Fruit fly (Drosophila melanogaster) whole organism, adult: ENCODE data around the gene Oat.

Experiments used
- CG11617 ChIP-seq: fragments of 200-800 bp; sonication (Bioruptor generic); optimal IDR thresholded peaks from 2 replicates; lab custom pipeline; 2017; ENCODE audit warnings: mild to moderate bottlenecking, missing biosample characterization, missing genetic modification reagents, missing genetic modification characterization
- CG12768 ChIP-seq: fragments of 200-800 bp; sonication (Bioruptor generic); optimal IDR thresholded peaks from 2 replicates; lab custom pipeline; 2017; ENCODE audit warnings: missing biosample characterization, missing genetic modification characterization, mild to moderate bottlenecking, moderate library complexity, missing genetic modification reagents
- CG14711 ChIP-seq: fragments of 200-800 bp; sonication (Bioruptor generic); optimal IDR thresholded peaks from 2 replicates; lab custom pipeline; 2018; ENCODE audit warnings: missing biosample characterization, mild to moderate bottlenecking, missing genetic modification characterization, moderate library complexity
- CG1620 ChIP-seq: fragments of 200-800 bp; sonication (Bioruptor generic); optimal IDR thresholded peaks from 2 replicates; lab custom pipeline; 2016; ENCODE audit warnings: missing biosample characterization, missing genetic modification characterization
- CG33017 ChIP-seq: fragments of 200-800 bp; sonication (Bioruptor generic); optimal IDR thresholded peaks from 2 replicates; lab custom pipeline; 2018; ENCODE audit warnings: missing biosample characterization, mild to moderate bottlenecking, missing genetic modification characterization, moderate library complexity
- CG5204 ChIP-seq: fragments of 200-800 bp; sonication (Bioruptor generic); optimal IDR thresholded peaks from 2 replicates; lab custom pipeline; 2016; ENCODE audit warnings: missing biosample characterization, missing genetic modification characterization
- CG7045 ChIP-seq: fragments of 200-800 bp; sonication (Bioruptor generic); optimal IDR thresholded peaks from 2 replicates; lab custom pipeline; 2017; ENCODE audit warnings: missing biosample characterization, mild to moderate bottlenecking, missing genetic modification characterization
- CG7101 ChIP-seq: fragments of 200-800 bp; sonication (Bioruptor generic); optimal IDR thresholded peaks from 2 replicates; lab custom pipeline; 2018; ENCODE audit warnings: missing biosample characterization, mild to moderate bottlenecking, missing genetic modification characterization, moderate library complexity
- Clk ChIP-seq: fragments of 200-800 bp; sonication (Bioruptor generic); optimal IDR thresholded peaks from 2 replicates; lab custom pipeline; 2017; ENCODE audit warnings: missing biosample characterization, missing genetic modification characterization
- Crg-1 ChIP-seq: fragments of 200-800 bp; sonication (Bioruptor generic); optimal IDR thresholded peaks from 2 replicates; lab custom pipeline; 2016; ENCODE audit warnings: missing biosample characterization, missing genetic modification characterization
- Hr96 ChIP-seq: fragments of 200-800 bp; sonication (Bioruptor generic); optimal IDR thresholded peaks from 2 replicates; lab custom pipeline; 2016; ENCODE audit warnings: missing biosample characterization, missing genetic modification characterization
- Mnt ChIP-seq: fragments of 200-800 bp; sonication (Bioruptor generic); optimal IDR thresholded peaks from 2 replicates; lab custom pipeline; 2016; ENCODE audit warnings: missing biosample characterization, mild to moderate bottlenecking, missing genetic modification characterization
- bab1 ChIP-seq: fragments of 200-800 bp; sonication (Bioruptor generic); optimal IDR thresholded peaks from 3 replicates; lab custom pipeline; 2019; ENCODE audit warnings: missing biosample characterization, mild to moderate bottlenecking, missing genetic modification characterization, moderate library complexity
- cic ChIP-seq: fragments of 200-800 bp; sonication (Bioruptor generic); optimal IDR thresholded peaks from 2 replicates; lab custom pipeline; 2017; ENCODE audit warnings: missing biosample characterization, mild to moderate bottlenecking, missing genetic modification characterization, moderate library complexity
- cnc ChIP-seq, 2 experiments: fragments of >200 bp; optimal IDR thresholded peaks; 2 replicates each; lab custom pipeline; 2017
- kay ChIP-seq: fragments of 200-800 bp; sonication (Bioruptor generic); peaks from one replicate; lab custom pipeline; 2016; ENCODE audit warnings: missing biosample characterization, missing genetic modification characterization, borderline replicate concordance
- ovo ChIP-seq: fragments of 200-800 bp; sonication (Bioruptor generic); optimal IDR thresholded peaks from 2 replicates; lab custom pipeline; 2016; ENCODE audit warnings: missing biosample characterization, missing genetic modification characterization
- pad ChIP-seq: fragments of 200-800 bp; sonication (Bioruptor generic); optimal IDR thresholded peaks from 3 replicates; lab custom pipeline; 2017; ENCODE audit warnings: missing biosample characterization, missing genetic modification characterization, mild to moderate bottlenecking, moderate library complexity, missing genetic modification reagents
- tj ChIP-seq: fragments of 200-800 bp; sonication (Bioruptor generic); optimal IDR thresholded peaks from 3 replicates; lab custom pipeline; 2017; ENCODE audit warnings: missing biosample characterization, mild to moderate bottlenecking, missing genetic modification characterization, moderate library complexity
- toe ChIP-seq: fragments of 200-800 bp; sonication (Bioruptor generic); optimal IDR thresholded peaks from 2 replicates; lab custom pipeline; 2016; ENCODE audit warnings: missing biosample characterization, missing genetic modification characterization

Gene Oat

DNA sequence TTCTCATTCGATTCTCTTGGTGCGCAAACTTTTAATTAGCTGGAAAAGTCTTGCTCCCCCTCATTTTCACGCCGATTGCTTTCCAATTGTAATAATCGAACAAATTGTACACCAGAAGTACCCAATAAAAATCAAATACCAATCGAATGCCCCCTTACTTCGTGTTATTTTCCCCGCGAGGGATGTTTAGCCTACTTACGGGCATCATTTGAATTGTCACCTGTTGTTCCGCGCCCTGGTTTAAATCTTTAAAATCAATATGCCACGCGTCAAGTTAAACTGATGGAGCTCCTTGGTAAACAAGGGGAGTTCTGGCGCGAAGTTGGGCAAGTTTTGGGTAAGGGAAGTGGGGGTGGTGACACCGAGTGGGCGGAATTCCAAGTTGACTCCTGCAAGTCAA is 3.4 kb downstream of the Oat start:
- TF ChIP-seq tj (GFP tag; lab: Kevin White, UChicago) (no peak), CG11617 (GFP tag; lab: Kevin White, UChicago) (no peak), Crg-1 (no peak), CG14711 (no peak), ovo (GFP tag; lab: Kevin White, UChicago) (no peak), Hr96 (no peak), CG1620 (GFP tag; lab: Kevin White, UChicago) (no peak), CG5204 (no peak), bab1 (no peak), cnc (optimal IDR thresholded peaks at IDR 0.05; lab: Kevin White, UChicago) (no peak), pad (GFP tag; lab: Kevin White, UChicago) (no peak), toe (GFP tag; lab: Kevin White, UChicago) (no peak), CG33017 (tag; lab: Kevin White, UChicago) (no peak), CG7101 (tag; lab: Kevin White, UChicago) (no peak), kay (GFP tag; lab: Kevin White, UChicago) (no peak), CG7045 (GFP tag; lab: Kevin White, UChicago) (no peak)

DNA sequence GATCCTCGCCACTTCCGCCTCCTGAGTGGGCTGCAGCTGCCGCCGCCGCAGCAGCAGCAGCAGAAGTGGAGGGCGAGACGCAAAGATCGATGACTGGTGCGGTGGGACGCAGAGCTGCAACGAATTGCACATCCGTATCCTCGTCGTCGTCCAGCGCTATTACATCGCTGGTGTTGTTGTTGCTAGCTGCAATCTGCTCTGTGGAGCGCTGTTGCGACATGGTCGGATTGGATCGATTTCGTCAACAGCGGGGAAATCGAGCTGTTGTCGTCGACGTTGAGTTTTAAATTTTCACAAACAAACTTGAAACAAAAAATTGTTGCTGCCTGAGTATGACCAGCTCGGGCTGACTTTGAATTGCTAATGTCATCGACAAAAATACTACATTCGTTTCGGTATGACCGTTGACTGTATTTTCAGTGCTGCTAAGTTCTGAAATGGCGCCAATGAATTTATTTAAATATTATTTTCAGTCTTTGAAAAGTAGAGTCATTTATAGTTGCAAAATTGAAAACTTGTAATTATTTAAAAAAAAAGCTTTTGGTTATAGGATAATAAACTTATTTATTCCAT is 7.1 kb downstream of the Oat start, which contains the start of gene Rnf146:
Gene Rnf146 (minus strand): TSS at position 369 of the 573 bp plus-strand sequence.
- TF ChIP-seq kay (GFP tag; lab: Kevin White, UChicago), result no peak
- TF ChIP-seq Mnt (GFP tag; lab: Kevin White, UChicago), result no peak
- TF ChIP-seq bab1, result peak; percentile 63
- TF ChIP-seq cic, result no peak
- peak; percentile 34 for TF ChIP-seq CG7101 (tag; lab: Kevin White, UChicago)
- no peak for TF ChIP-seq CG14711
- peak; percentile 14 for TF ChIP-seq CG33017 (tag; lab: Kevin White, UChicago)
- TF ChIP-seq pad (GFP tag; lab: Kevin White, UChicago), result peak; percentile 25
- TF ChIP-seq tj (GFP tag; lab: Kevin White, UChicago), result no peak
- no peak for TF ChIP-seq CG7045 (GFP tag; lab: Kevin White, UChicago)
- TF ChIP-seq cnc (optimal IDR thresholded peaks at IDR 0.05; lab: Kevin White, UChicago), result no peak
- no peak for TF ChIP-seq ovo (GFP tag; lab: Kevin White, UChicago)
- no peak for TF ChIP-seq Clk (GFP tag; lab: Kevin White, UChicago)

- TF ChIP-seq Mnt (GFP tag; lab: Kevin White, UChicago), result no peak
Observed at dm6 chr3L:19636821-19637460, 12.7 kb downstream of the Oat start.

- TF ChIP-seq toe (GFP tag; lab: Kevin White, UChicago) (no peak), tj (GFP tag; lab: Kevin White, UChicago) (peak; percentile 49), Crg-1 (no peak)
Observed at dm6 chr3L:19635478-19635996, 14.1 kb downstream of the Oat start, which contains the start of gene wnd. wnd (minus strand) TSS chr3L:19635783.

DNA sequence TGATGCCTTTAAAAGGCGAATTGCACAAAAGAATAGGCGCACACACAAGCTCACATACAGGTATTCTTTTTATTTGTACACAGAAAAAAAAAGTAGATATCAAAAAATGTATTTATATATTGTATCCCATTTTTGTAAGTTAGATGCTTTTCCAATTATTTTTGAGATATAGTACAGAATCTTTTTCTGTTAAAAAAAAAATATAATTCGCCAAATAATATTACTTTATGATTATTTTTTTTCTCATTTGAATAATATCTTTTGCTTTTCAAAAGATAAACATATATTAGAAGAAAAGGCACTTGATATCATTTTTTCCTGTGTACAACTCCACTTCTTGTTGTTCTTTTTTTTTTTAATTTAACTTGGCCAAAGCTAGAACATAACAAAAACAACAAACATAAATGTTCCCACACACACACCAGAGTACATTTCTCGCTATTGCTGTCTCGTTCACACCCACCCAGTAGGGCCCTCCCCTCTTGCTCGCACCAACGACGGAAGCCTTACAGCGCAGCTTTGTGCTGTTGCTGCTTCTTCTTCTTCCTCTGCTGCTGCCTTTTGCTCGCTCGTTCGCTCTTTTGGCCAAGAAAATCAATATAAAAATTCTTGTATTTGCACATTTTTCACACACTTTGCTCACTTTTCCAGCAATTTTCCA is 14.7 kb downstream of the Oat start:
- peak; percentile 29 for TF ChIP-seq pad (GFP tag; lab: Kevin White, UChicago)
- TF ChIP-seq CG14711, result peak; percentile 90
- TF ChIP-seq Clk (GFP tag; lab: Kevin White, UChicago), result no peak
- peak; percentile 84 for TF ChIP-seq CG7101 (tag; lab: Kevin White, UChicago)
- TF ChIP-seq CG7045 (GFP tag; lab: Kevin White, UChicago), result peak; percentile 75
- TF ChIP-seq bab1, result peak; percentile 87
- peak; percentile 71 for TF ChIP-seq CG33017 (tag; lab: Kevin White, UChicago)
- TF ChIP-seq cnc (optimal IDR thresholded peaks at IDR 0.05; lab: Kevin White, UChicago), result no peak
- no peak for TF ChIP-seq Mnt (GFP tag; lab: Kevin White, UChicago)
- peak; percentile 36 for TF ChIP-seq Hr96
- no peak for TF ChIP-seq ovo (GFP tag; lab: Kevin White, UChicago)
- TF ChIP-seq CG11617 (GFP tag; lab: Kevin White, UChicago), result peak; percentile 41
- TF ChIP-seq kay (GFP tag; lab: Kevin White, UChicago), result peak; percentile 69
- peak; percentile 28 for TF ChIP-seq CG12768 (GFP tag; lab: Kevin White, UChicago)
- TF ChIP-seq CG1620 (GFP tag; lab: Kevin White, UChicago), result no peak
- peak; percentile 65 for TF ChIP-seq tj (GFP tag; lab: Kevin White, UChicago)
- no peak for TF ChIP-seq toe (GFP tag; lab: Kevin White, UChicago)
- TF ChIP-seq CG5204, result peak; percentile 13
- TF ChIP-seq Crg-1, result no peak
- TF ChIP-seq cic, result no peak
